Fruit fly (Drosophila melanogaster) whole organism, wandering third instar larva: ENCODE measurements around the gene dsf.

Experiments used
- Hr78 ChIP-seq: fragments of >200 bp; optimal IDR thresholded peaks from 2 replicates; lab custom pipeline; 2017; ENCODE audit warnings: missing biosample characterization, missing genetic modification characterization
- Jra ChIP-seq: sonication (Bioruptor generic); optimal IDR thresholded peaks from 2 replicates; lab custom pipeline; 2016; ENCODE audit warnings: missing biosample characterization, missing genetic modification characterization
- brk ChIP-seq: fragments of 200-800 bp; sonication (Bioruptor generic); optimal IDR thresholded peaks from 2 replicates; lab custom pipeline; 2016; ENCODE audit warnings: missing biosample characterization, mild to moderate bottlenecking, missing genetic modification characterization
- ey ChIP-seq: fragments of 200-800 bp; sonication (Bioruptor generic); optimal IDR thresholded peaks from 2 replicates; lab custom pipeline; 2016; ENCODE audit warnings: missing biosample characterization, missing genetic modification characterization
- pan ChIP-seq: fragments of >200 bp; optimal IDR thresholded peaks from 2 replicates; lab custom pipeline; 2017
- rgr ChIP-seq: fragments of 200-800 bp; sonication (Bioruptor generic); optimal IDR thresholded peaks from 3 replicates; lab custom pipeline; 2016; ENCODE audit warnings: missing biosample characterization, mild to moderate bottlenecking, missing genetic modification characterization
- sage ChIP-seq: fragments of 200-800 bp; sonication (Bioruptor generic); optimal IDR thresholded peaks from 2 replicates; lab custom pipeline; 2016; ENCODE audit warnings: missing biosample characterization, mild to moderate bottlenecking, missing genetic modification characterization
- usp ChIP-seq: fragments of >200 bp; optimal IDR thresholded peaks from 2 replicates; lab custom pipeline; 2017; ENCODE audit warnings: missing biosample characterization, missing genetic modification characterization

DNA sequence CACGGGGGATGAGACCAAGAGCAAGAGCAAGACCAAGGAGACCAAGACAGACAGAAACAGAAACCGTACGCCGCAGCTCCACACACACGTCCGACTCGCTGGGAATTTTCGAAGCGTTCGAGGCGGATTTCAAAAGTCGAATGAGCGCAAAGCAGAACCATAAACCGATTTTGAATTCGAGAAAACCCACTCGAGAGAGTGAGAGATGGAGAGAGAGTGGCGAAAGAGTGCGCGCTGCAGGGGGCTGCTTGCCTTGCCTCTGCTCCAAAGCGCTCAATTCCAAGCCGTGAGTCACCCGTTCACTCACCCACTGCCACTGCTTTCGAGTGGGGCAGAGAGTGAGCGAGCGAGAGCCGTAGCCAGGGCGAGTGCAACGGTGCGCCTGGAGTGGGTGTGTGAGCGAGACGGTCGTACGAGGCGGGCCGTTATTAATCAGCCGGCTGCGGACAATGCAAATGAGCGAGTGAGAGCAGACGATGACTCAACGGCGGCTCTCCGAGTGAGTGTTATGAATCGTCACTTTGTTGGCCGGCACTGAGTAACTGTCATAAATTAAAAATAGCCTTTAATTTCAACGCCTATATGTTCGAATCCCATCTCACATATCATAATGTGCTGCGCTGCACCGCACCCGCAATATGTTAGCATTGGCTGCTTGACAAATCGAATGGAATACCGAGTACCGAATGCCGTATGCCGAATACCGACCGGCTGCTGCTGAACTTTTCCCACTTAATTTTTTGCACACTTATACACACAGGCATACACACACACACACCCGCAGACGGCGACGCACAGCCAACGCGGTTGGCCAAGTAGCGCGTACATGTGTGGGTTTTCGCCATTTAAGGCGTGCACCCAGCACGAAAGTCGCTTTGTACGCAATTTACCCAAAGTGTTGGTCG, 54.5 kb downstream of the dsf start:
- TF ChIP-seq Jra, result peak; percentile 98
- peak; percentile 70 for TF ChIP-seq rgr
- peak; percentile 58 for TF ChIP-seq brk
- no peak for TF ChIP-seq Hr78
- TF ChIP-seq sage (GFP tag; lab: Kevin White, UChicago), result peak; percentile 39
- peak; percentile 35 for TF ChIP-seq ey
- no peak for TF ChIP-seq pan
- TF ChIP-seq usp (GFP tag; lab: Kevin White, UChicago), result no peak
